Worm (Caenorhabditis elegans) whole organism, L4 larva: Measurements from ENCODE around the gene F23D12.1.

ENCODE experiments used
- ZK546.5 ChIP-seq, 2 experiments: sonication (generic microtip); optimal IDR thresholded peaks; 2 replicates each; lab custom pipeline; 2017; ENCODE audit warnings: missing biosample characterization in 2 of 2, missing genetic modification characterization in 2 of 2
- aly-2 ChIP-seq: sonication (generic microtip); optimal IDR thresholded peaks from 2 replicates; lab custom pipeline; 2018; ENCODE audit warnings: missing biosample characterization, missing genetic modification characterization
- arid-1 ChIP-seq: fragments of 200-800 bp; sonication (Bioruptor generic); conservative IDR thresholded peaks from 2 replicates; pipeline ENCODE4 v1.3.6; 2022; ENCODE audit warnings: missing genetic modification reagents, missing genetic modification characterization, missing compliant biosample characterization
- lin-39 ChIP-seq: fragments of 150-350 bp; optimal IDR thresholded peaks from 2 replicates; lab custom pipeline; 2014; ENCODE audit warnings: missing biosample characterization, missing genetic modification reagents, missing genetic modification characterization
- lsy-2 ChIP-seq, 2 experiments: fragments of 150-350 bp in 1 of 2; sonication (generic microtip) in 1 of 2; optimal IDR thresholded peaks; 2 replicates each; lab custom pipeline; 2014 to 2017; ENCODE audit warnings: missing biosample characterization in 2 of 2, missing genetic modification characterization in 2 of 2
- mxl-3 ChIP-seq: fragments of 200-800 bp; sonication (Bioruptor generic); optimal IDR thresholded peaks from 2 replicates; lab custom pipeline; 2018; ENCODE audit warnings: mild to moderate bottlenecking, missing genetic modification characterization, missing compliant biosample characterization
- nhr-11 ChIP-seq: fragments of 150-350 bp; optimal IDR thresholded peaks from 2 replicates; lab custom pipeline; 2014; ENCODE audit warnings: missing biosample characterization, missing genetic modification characterization
- set-16 ChIP-seq: fragments of 200-800 bp; sonication (Bioruptor generic); IDR thresholded peaks from 2 replicates; pipeline ENCODE4 v1.3.6; 2022; ENCODE audit warnings: missing genetic modification reagents, missing genetic modification characterization, missing compliant biosample characterization
- tag-97 ChIP-seq: fragments of 200-800 bp; sonication (Bioruptor generic); IDR thresholded peaks from 2 replicates; pipeline ENCODE4 v1.3.6; 2022; ENCODE audit warnings: missing genetic modification characterization, missing compliant biosample characterization
- unc-62 ChIP-seq, 3 experiments: fragments of 150-350 bp in 1 of 3; sonication (generic microtip); optimal IDR thresholded peaks in 2 of 3; peaks in 1 of 3; 1 replicate in 1 of 3; 2 replicates in 2 of 3; lab custom pipeline; 2014 to 2017; ENCODE audit warnings: missing biosample characterization in 3 of 3, missing genetic modification characterization in 3 of 3, missing genetic modification reagents in 3 of 3, missing genotype in 1 of 3
- zfp-2 ChIP-seq: sonication (generic microtip); optimal IDR thresholded peaks from 2 replicates; lab custom pipeline; 2016; ENCODE audit warnings: mild to moderate bottlenecking, missing genetic modification characterization, missing compliant biosample characterization

ce11 chrX:14430436-14430835 is 2.5 kb upstream of the F23D12.1 start:
- TF ChIP-seq mxl-3 (GFP tag; lab: Kevin White, UChicago), result no peak
- no peak for TF ChIP-seq nhr-11
- no peak for TF ChIP-seq lin-39 (tag; lab: Kevin White, UChicago)
- TF ChIP-seq unc-62 (GFP tag; optimal IDR thresholded peaks at IDR 0.05 in 1 of 2; lab: Kevin White, UChicago), result no peak
- TF ChIP-seq unc-62 (tag; optimal IDR thresholded peaks at IDR 0.05; lab: Kevin White, UChicago), result no peak
- TF ChIP-seq tag-97 (GFP tag; lab: Robert Waterston, UW), result no peak
- no peak for TF ChIP-seq arid-1 (GFP tag; lab: Robert Waterston, UW)
- no peak for TF ChIP-seq aly-2 (tag; lab: Kevin White, UChicago)
- TF ChIP-seq zfp-2 (tag; lab: Kevin White, UChicago), result no peak
- TF ChIP-seq lsy-2 (tag; optimal IDR thresholded peaks at IDR 0.05; lab: Kevin White, UChicago), result no peak
- TF ChIP-seq ZK546.5 (tag; optimal IDR thresholded peaks at IDR 0.05; lab: Kevin White, UChicago), result no peak
- TF ChIP-seq set-16, result no peak
